Worm (Caenorhabditis elegans): Measurements from ENCODE around the gene R02F2.8.

The R02F2.8 gene

DNA sequence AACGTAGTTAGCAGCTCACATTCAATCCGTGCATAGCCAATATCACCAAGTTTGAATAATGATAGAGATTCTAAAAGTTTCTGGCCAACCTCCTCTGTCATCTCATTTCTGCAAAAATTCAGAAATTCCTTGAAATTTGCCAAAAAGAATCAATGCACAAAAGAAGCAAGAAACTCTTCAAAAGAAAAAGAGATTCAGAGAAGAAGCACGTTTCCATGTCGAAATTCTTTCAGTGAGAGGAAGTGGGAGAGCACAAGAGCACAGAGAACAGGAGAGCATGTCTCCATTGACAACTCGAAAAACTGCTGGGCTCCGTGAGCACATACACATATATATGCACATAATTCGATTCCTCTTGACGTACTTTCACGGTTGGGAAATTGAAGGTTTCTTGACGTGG, 22.4 kb upstream of the R02F2.8 start, which contains the start of gene nekl-4:
Gene nekl-4 (minus strand): TSS at position 101 of the 400 bp plus-strand sequence.
- no peak for TF ChIP-seq nhr-80 (tag; optimal IDR thresholded peaks at IDR 0.05)

DNA sequence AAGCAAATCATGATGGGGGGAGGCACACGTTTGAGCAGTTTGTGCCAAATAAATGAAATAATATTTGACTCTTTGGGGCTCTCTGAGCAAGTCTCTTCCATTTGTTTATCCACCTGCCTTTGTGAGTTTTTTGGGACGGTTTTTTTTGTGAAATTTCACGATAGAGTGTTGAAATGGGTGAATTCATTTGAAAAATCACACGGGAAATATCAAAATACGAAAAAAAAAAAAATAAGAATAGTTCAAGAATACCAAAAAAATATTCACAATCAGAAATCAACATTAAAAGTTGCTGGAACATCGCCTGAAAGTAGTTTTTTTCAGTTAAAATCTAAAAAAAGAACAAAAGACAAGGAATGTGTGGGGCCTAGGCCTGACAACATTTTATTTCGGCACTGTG, 17.4 kb upstream of the R02F2.8 start, which contains the start of gene pqn-25:
Gene pqn-25 (minus strand): TSS at position 101 of the 400 bp plus-strand sequence.
- no peak for TF ChIP-seq madf-3 (GFP tag; IDR thresholded peaks at IDR 0.05)
- no peak for TF ChIP-seq lin-26 (GFP tag; IDR thresholded peaks at IDR 0.05)
- no peak for TF ChIP-seq nfyb-1 (GFP tag; IDR thresholded peaks at IDR 0.05)
- TF ChIP-seq ceh-91 (GFP tag; IDR thresholded peaks at IDR 0.05): no peak
- TF ChIP-seq unc-62 (GFP tag; optimal IDR thresholded peaks at IDR 0.05): no peak
- TF ChIP-seq somi-1 (GFP tag; optimal IDR thresholded peaks at IDR 0.05): no peak
- TF ChIP-seq ztf-22 (GFP tag; optimal IDR thresholded peaks at IDR 0.05): no peak
- TF ChIP-seq repo-1 (tag; optimal IDR thresholded peaks at IDR 0.05): no peak

ce11 chrIII:5508669-5509068, 13.6 kb upstream of the R02F2.8 start, which contains the start of gene D1044.7:
Gene D1044.7, minus strand, starts transcription at chrIII:5508769.
- TF ChIP-seq madf-3 (GFP tag; IDR thresholded peaks at IDR 0.05): peak; percentile 34; the same call in 1 of the 2 replicates
- no peak for TF ChIP-seq ztf-28 (GFP tag; IDR thresholded peaks at IDR 0.05)

ce11 chrIII:5506936-5507335, 11.9 kb upstream of the R02F2.8 start:
- TF ChIP-seq tlf-1 (GFP tag; optimal IDR thresholded peaks at IDR 0.05): no peak
- TF ChIP-seq snpc-1.1 (tag; optimal IDR thresholded peaks at IDR 0.05; ENCODE audit: insufficient read depth): no peak
- no peak for TF ChIP-seq let-526 (GFP tag; IDR thresholded peaks at IDR 0.05)
- TF ChIP-seq F37B4.10 (GFP tag; IDR thresholded peaks at IDR 0.05): 0 out of 2 replicates have a peak, but pooled peaks have one; percentile 76

DNA sequence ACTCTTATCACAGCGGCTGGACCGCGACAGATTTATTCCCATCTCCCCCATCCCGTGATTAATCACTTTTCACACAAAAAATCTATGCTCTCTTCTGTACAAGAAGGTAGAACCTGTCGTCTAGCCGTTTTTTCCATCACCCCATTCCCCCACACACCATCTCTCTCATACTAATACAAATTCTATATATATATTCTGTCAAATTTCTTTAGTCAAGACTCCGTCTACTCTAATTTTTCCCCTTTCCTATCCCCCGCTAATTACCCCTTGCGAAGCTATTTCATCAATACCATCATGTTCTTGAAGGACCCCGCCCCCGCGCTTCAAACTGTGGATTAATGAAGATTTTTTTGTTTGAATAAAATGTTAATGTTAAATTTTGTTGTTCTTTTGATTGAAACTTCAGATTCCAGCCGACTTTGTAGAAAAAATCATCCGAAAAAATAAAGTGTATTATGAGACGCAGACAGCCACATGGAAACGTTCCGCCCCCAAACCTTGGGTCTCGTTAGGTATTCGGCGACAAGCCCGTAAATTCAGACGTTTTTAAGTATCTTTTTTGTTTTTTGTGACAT, 11.0 kb upstream of the R02F2.8 start:
- TF ChIP-seq Y79H2A.3 (GFP tag; conservative IDR thresholded peaks at IDR 0.05) (no peak), lin-26 (GFP tag; IDR thresholded peaks at IDR 0.05) (0 out of 2 replicates have a peak, but pooled peaks have one; percentile 54), somi-1 (GFP tag; optimal IDR thresholded peaks at IDR 0.05) (no peak), nhr-27 (tag; optimal IDR thresholded peaks at IDR 0.05) (no peak), B0019.2 (GFP tag; conservative IDR thresholded peaks at IDR 0.05) (no peak), D2030.7 (GFP tag; IDR thresholded peaks at IDR 0.05) (no peak), ztf-6 (GFP tag; IDR thresholded peaks at IDR 0.05) (no peak), ceh-100 (GFP tag; IDR thresholded peaks at IDR 0.05) (no peak), Y56A3A.18 (GFP tag; IDR thresholded peaks at IDR 0.05) (peak; percentile 63), let-607 (tag; optimal IDR thresholded peaks at IDR 0.05) (peak in 1 of 2 experiments; percentile 49), sdz-38 (tag; optimal IDR thresholded peaks at IDR 0.05) (no peak), dpff-1 (tag; optimal IDR thresholded peaks at IDR 0.05) (peak; percentile 46), lin-35 (GFP tag; optimal IDR thresholded peaks at IDR 0.05) (peak in 1 of 3 experiments; percentile 9), F22D6.2 (tag; optimal IDR thresholded peaks at IDR 0.05) (no peak), madf-10 (tag; optimal IDR thresholded peaks at IDR 0.05) (peak; percentile 50), madf-8 (GFP tag; conservative IDR thresholded peaks at IDR 0.05) (no peak), aptf-2 (GFP tag; conservative IDR thresholded peaks at IDR 0.05) (no peak), lsl-1 (GFP tag; optimal IDR thresholded peaks at IDR 0.05) (no peak), zim-3 (tag; optimal IDR thresholded peaks at IDR 0.05) (peak; percentile 40), sea-2 (GFP tag; IDR thresholded peaks at IDR 0.05) (no peak), rpc-1 (optimal IDR thresholded peaks at IDR 0.05) (no peak), rpc-1 (tag; optimal IDR thresholded peaks at IDR 0.05) (no peak), nfyb-1 (GFP tag; IDR thresholded peaks at IDR 0.05) (peak; percentile 73; the same call in 1 of the 2 replicates), mes-4 (tag; optimal IDR thresholded peaks at IDR 0.05) (no peak), ztf-26 (tag; optimal IDR thresholded peaks at IDR 0.05) (peak; percentile 66), Y53F4B.3 (GFP tag; IDR thresholded peaks at IDR 0.05) (no peak), ekl-4 (GFP tag; IDR thresholded peaks at IDR 0.05) (peak; percentile 85), tbx-9 (tag; optimal IDR thresholded peaks at IDR 0.05; ENCODE audit: borderline replicate concordance) (no peak), sptf-2 (GFP tag; optimal IDR thresholded peaks at IDR 0.05) (no peak), hrde-1 (tag; optimal IDR thresholded peaks at IDR 0.05; ENCODE audit: borderline replicate concordance) (peak; percentile 29)
